Worm (Caenorhabditis elegans): ENCODE data around the gene prmt-6.

DNA sequence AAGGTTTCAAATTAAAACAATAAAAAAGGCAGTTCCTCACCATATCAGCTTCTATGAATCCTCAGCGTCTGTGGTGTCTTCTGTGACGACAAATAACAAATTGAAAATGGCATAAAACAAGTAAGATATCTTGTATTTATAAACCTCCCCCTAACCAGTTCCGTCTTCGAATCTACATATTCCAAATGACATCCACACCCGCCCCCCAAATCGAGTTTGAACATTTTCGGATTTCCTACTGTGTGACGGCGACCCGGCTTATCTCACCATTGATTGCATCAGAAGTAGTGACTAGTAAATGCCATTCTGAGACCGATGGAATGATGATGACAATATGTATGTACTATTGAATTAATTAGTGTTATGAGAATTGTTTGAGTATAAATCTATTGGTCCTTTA is 2.0 kb upstream of the prmt-6 start, which contains the start of gene grl-20:
- TF ChIP-seq F13C5.2 (tag; optimal IDR thresholded peaks at IDR 0.05), result no peak
- no peak for TF ChIP-seq pes-1 (GFP tag; IDR thresholded peaks at IDR 0.05)
